Fruit fly (Drosophila melanogaster): Measurements from ENCODE around the gene Bet5.

Bet5 gene

dm6 chr3R:30179934-30180333, at the start of gene Bet5:
Gene Bet5 (plus strand): TSS chr3R:30180232.
- TF ChIP-seq dmrt93B (GFP tag; optimal IDR thresholded peaks at IDR 0.05) (no peak), Rel (GFP tag; optimal IDR thresholded peaks at IDR 0.05) (no peak), Rel (tag; optimal IDR thresholded peaks at IDR 0.05) (no peak), Hr83 (GFP tag; optimal IDR thresholded peaks at IDR 0.05; ENCODE audit: poor library complexity, severe bottlenecking) (no peak), rgr (GFP tag; optimal IDR thresholded peaks at IDR 0.05) (no peak), N (GFP tag; optimal IDR thresholded peaks at IDR 0.05) (no peak), Dfd (GFP tag; optimal IDR thresholded peaks at IDR 0.05) (no peak), CG32264 (GFP tag; optimal IDR thresholded peaks at IDR 0.05) (no peak), ey (GFP tag; optimal IDR thresholded peaks at IDR 0.05) (no peak), jim (GFP tag; optimal IDR thresholded peaks at IDR 0.05) (no peak), tai (GFP tag; optimal IDR thresholded peaks at IDR 0.05) (no peak), Jra (GFP tag; optimal IDR thresholded peaks at IDR 0.05) (no peak), Dif (GFP tag; optimal IDR thresholded peaks at IDR 0.05; ENCODE audit: partially characterized antibody) (no peak), br (GFP tag; optimal IDR thresholded peaks at IDR 0.05) (no peak), Myc (optimal IDR thresholded peaks at IDR 0.05) (no peak)

- TF ChIP-seq CrebA (GFP tag; optimal IDR thresholded peaks at IDR 0.05; ENCODE audit: borderline replicate concordance) = no peak
- no peak for TF ChIP-seq OdsH (GFP tag; optimal IDR thresholded peaks at IDR 0.05)
- TF ChIP-seq Abd-B (GFP tag; optimal IDR thresholded peaks at IDR 0.05) = no peak
- no peak for TF ChIP-seq N (GFP tag; optimal IDR thresholded peaks at IDR 0.05)
- no peak for TF ChIP-seq h (GFP tag; optimal IDR thresholded peaks at IDR 0.05)
- no peak for TF ChIP-seq Hr83 (GFP tag; optimal IDR thresholded peaks at IDR 0.05; ENCODE audit: poor library complexity, severe bottlenecking)
Observed at dm6 chr3R:30132295-30132694, 47.7 kb upstream of the Bet5 start, which contains the start of gene CG31029. Gene CG31029 (minus strand): TSS chr3R:30132395.

- TF ChIP-seq Hr83 (GFP tag; optimal IDR thresholded peaks at IDR 0.05; ENCODE audit: poor library complexity, severe bottlenecking) = peak; percentile 29
- TF ChIP-seq psq (GFP tag; optimal IDR thresholded peaks at IDR 0.05) = peak; percentile 58
- TF ChIP-seq ey (GFP tag; optimal IDR thresholded peaks at IDR 0.05) = peak; percentile 52
- peak; percentile 66 for TF ChIP-seq rgr (GFP tag; optimal IDR thresholded peaks at IDR 0.05)
- TF ChIP-seq CrebA (GFP tag; optimal IDR thresholded peaks at IDR 0.05; ENCODE audit: borderline replicate concordance) = no peak
- peak in 1 of 2 experiments; percentile 58 for TF ChIP-seq foxo (GFP tag; optimal IDR thresholded peaks at IDR 0.05)
- peak; percentile 60 for TF ChIP-seq fru (GFP tag; optimal IDR thresholded peaks at IDR 0.05)
- no peak for TF ChIP-seq sv (GFP tag; optimal IDR thresholded peaks at IDR 0.05)
- peak; percentile 53 for TF ChIP-seq OdsH (GFP tag; optimal IDR thresholded peaks at IDR 0.05)
- TF ChIP-seq h (GFP tag; optimal IDR thresholded peaks at IDR 0.05) = no peak
- peak; percentile 65 for TF ChIP-seq br (GFP tag; optimal IDR thresholded peaks at IDR 0.05)
- TF ChIP-seq Myc (optimal IDR thresholded peaks at IDR 0.05) = peak; percentile 84
Observed at dm6 chr3R:30134063-30135047, 45.7 kb upstream of the Bet5 start, which contains the start of gene Tpi. Gene Tpi (minus strand): TSS chr3R:30134599.

dm6 chr3R:30149506-30149905, 30.5 kb upstream of the Bet5 start, which contains the start of gene AdoR:
Gene AdoR (minus strand): TSS chr3R:30149606.
- no peak for TF ChIP-seq brk (GFP tag; optimal IDR thresholded peaks at IDR 0.05)
- no peak for TF ChIP-seq Abd-B (GFP tag; optimal IDR thresholded peaks at IDR 0.05)
- TF ChIP-seq jim (GFP tag; optimal IDR thresholded peaks at IDR 0.05) = no peak
- no peak for TF ChIP-seq woc (GFP tag; optimal IDR thresholded peaks at IDR 0.05)
- no peak for TF ChIP-seq lola (GFP tag; optimal IDR thresholded peaks at IDR 0.05)
- no peak for TF ChIP-seq Vsx2 (GFP tag; optimal IDR thresholded peaks at IDR 0.05; ENCODE audit: partially characterized antibody)
- TF ChIP-seq CG9705 (GFP tag; optimal IDR thresholded peaks at IDR 0.05) = no peak
- no peak for TF ChIP-seq dsf (GFP tag; optimal IDR thresholded peaks at IDR 0.05; ENCODE audit: borderline replicate concordance)
- no peak for TF ChIP-seq Dif (GFP tag; optimal IDR thresholded peaks at IDR 0.05; ENCODE audit: partially characterized antibody)
- TF ChIP-seq dmrt93B (GFP tag; optimal IDR thresholded peaks at IDR 0.05) = no peak

dm6 chr3R:30150602-30151001, 29.4 kb upstream of the Bet5 start:
- TF ChIP-seq Myc (optimal IDR thresholded peaks at IDR 0.05) (peak; percentile 8), jim (GFP tag; optimal IDR thresholded peaks at IDR 0.05) (no peak), Hr78 (GFP tag; optimal IDR thresholded peaks at IDR 0.05) (no peak), lola (GFP tag; optimal IDR thresholded peaks at IDR 0.05) (no peak), Abd-B (GFP tag; optimal IDR thresholded peaks at IDR 0.05) (no peak), OdsH (GFP tag; optimal IDR thresholded peaks at IDR 0.05) (no peak)

Data from whole organism, wandering third instar larva.